Worm (Caenorhabditis elegans) whole organism, midembryonic: Measurements from ENCODE around the gene cpg-8.

Experiments used
- T22C8.4 ChIP-seq: fragments of 200-800 bp; sonication (Bioruptor generic); IDR thresholded peaks from 2 replicates; pipeline ENCODE4 v1.3.6; 2022; ENCODE audit warnings: missing genetic modification characterization, missing compliant biosample characterization
- cog-1 ChIP-seq: sonication (generic microtip); optimal IDR thresholded peaks from 2 replicates; lab custom pipeline; 2016; ENCODE audit warnings: missing genetic modification characterization, missing compliant biosample characterization
- flt-1 ChIP-seq: fragments of 200-800 bp; sonication (Bioruptor generic); IDR thresholded peaks from 2 replicates; pipeline ENCODE4 v1.3.6; 2022; ENCODE audit warnings: missing genetic modification characterization, missing compliant biosample characterization
- klf-2 ChIP-seq: fragments of 200-800 bp; sonication (Bioruptor generic); conservative IDR thresholded peaks from 2 replicates; pipeline ENCODE4 v1.3.6; 2022; ENCODE audit warnings: missing genetic modification reagents, missing genetic modification characterization, missing compliant biosample characterization
- med-1 ChIP-seq: sonication (generic microtip); optimal IDR thresholded peaks from 2 replicates; lab custom pipeline; 2017; ENCODE audit warnings: missing genetic modification characterization, mild to moderate bottlenecking, missing compliant biosample characterization, antibody characterized with exemption, missing genetic modification reagents; ENCODE audit not compliant: insufficient read depth
- ref-1 ChIP-seq: fragments of 200-800 bp; sonication (Bioruptor generic); conservative IDR thresholded peaks from 2 replicates; pipeline ENCODE4 v1.3.6; 2022; ENCODE audit warnings: missing genetic modification reagents, missing genetic modification characterization, missing compliant biosample characterization
- tab-1 ChIP-seq: fragments of 200-800 bp; sonication (Bioruptor generic); IDR thresholded peaks from 2 replicates; pipeline ENCODE4 v1.3.6; 2022; ENCODE audit warnings: missing genetic modification characterization, missing compliant biosample characterization
- ztf-23 ChIP-seq: fragments of 200-800 bp; sonication (Bioruptor generic); IDR thresholded peaks from 2 replicates; pipeline ENCODE4 v1.3.6; 2022; ENCODE audit warnings: missing genetic modification reagents, missing genetic modification characterization, missing compliant biosample characterization
- ztf-29 ChIP-seq: fragments of 200-800 bp; sonication (Bioruptor generic); IDR thresholded peaks from 2 replicates; pipeline ENCODE4 v1.3.6; 2022; ENCODE audit warnings: missing genetic modification reagents, missing genetic modification characterization, missing compliant biosample characterization

cpg-8 gene

DNA sequence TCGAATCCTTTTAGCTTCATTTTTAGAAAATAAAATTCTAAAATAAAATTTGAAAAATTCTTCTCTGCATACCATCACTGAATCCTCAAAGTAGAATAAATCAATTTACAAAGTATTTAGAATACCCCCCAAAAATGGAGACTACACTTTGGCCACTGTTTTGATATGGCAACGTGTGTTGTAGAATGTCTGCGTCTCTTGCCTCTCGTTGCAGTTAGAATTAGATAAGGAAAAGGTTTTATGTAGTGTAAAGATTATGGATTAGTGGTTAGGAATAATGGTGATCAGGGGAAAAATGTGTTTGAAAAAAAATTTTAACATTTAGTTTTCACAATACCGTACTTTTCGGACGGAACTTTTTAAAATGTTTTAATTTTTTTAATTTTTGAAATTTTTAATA is 27.7 kb upstream of the cpg-8 start, which contains the start of gene prx-6:
TSS of gene prx-6 (minus strand) at position 129 of the 400 bp plus-strand sequence.
- TF ChIP-seq med-1 (GFP tag; lab: Kevin White, UChicago) (no peak), T22C8.4 (GFP tag; lab: Robert Waterston, UW) (no peak), ref-1 (GFP tag; lab: Robert Waterston, UW) (no peak), flt-1 (GFP tag; lab: Robert Waterston, UW) (no peak), ztf-29 (no peak), ztf-23 (no peak), klf-2 (GFP tag; lab: Robert Waterston, UW) (no peak), cog-1 (tag; lab: Kevin White, UChicago) (no peak), tab-1 (no peak)

DNA sequence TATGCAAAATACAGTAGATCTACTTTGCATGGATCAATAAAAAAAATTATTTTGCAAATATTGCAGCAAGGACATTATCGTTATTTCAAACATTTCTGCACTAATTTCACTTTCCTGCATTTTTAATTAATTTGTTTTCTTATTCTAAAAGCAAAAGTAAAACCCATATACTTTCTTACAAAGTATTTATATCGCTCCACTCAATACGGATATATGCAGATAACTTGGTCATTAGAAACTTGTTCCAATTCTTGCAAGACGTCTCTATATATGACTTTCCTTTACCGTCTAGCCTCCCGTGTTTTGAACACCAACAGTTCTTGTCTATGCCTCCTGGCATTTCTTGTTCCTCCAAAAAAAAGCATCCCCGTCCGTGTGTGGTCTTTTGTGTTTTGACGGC is 18.2 kb upstream of the cpg-8 start, which contains the start of gene oac-24:
TSS of gene oac-24 (plus strand) at position 301 of the 400 bp plus-strand sequence.
- TF ChIP-seq tab-1 (no peak), flt-1 (GFP tag; lab: Robert Waterston, UW) (no peak), med-1 (GFP tag; lab: Kevin White, UChicago) (no peak), klf-2 (GFP tag; lab: Robert Waterston, UW) (no peak), ref-1 (GFP tag; lab: Robert Waterston, UW) (no peak), cog-1 (tag; lab: Kevin White, UChicago) (no peak), ztf-29 (no peak), T22C8.4 (GFP tag; lab: Robert Waterston, UW) (no peak), ztf-23 (no peak)

DNA sequence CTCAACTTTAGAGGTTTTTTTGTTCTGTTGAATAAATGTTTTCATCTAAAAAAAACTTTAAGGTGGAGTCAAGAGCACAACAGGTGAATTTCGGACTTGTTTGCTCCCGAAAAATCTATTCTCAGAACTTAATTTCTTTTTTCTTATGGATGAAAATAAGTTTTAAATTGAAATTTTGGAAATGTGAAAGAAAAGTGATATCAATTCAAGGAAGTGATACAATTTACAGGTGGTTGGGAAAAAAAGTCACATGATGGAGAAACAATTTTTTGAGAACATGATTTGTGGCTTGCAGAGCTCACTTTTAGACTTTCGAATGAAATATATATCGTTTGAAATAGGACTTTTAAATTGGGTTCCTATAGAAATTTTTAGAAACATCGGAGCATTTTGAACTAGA is 15.4 kb upstream of the cpg-8 start:
- no peak for TF ChIP-seq ztf-29

DNA sequence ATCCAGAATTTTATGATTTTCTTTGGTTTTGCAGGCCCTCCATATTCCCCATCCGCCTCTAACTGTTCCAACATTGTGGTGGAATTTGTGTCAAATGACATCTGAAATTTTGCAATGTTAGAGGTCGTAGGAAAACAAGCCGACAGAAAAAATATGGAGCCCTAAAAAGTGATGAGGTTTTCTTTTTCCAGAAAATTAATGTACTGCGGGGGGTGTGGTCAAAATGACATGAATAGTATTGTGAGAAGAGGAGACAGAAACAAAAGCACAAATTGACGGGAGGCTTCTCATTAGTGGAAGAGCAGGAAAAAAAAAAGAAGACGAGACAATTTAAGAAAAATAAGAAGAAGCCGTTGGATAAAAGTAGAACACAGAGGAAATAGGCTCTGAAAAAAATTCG is 8.0 kb upstream of the cpg-8 start, which contains the start of gene ZC266.1:
TSS of gene ZC266.1 (minus strand) at position 101 of the 400 bp plus-strand sequence.
- TF ChIP-seq flt-1 (GFP tag; lab: Robert Waterston, UW) = no peak
- TF ChIP-seq ref-1 (GFP tag; lab: Robert Waterston, UW) = no peak
- TF ChIP-seq ztf-29 = no peak
- TF ChIP-seq tab-1 = no peak
- TF ChIP-seq T22C8.4 (GFP tag; lab: Robert Waterston, UW) = no peak
- no peak for TF ChIP-seq ztf-23
- TF ChIP-seq cog-1 (tag; lab: Kevin White, UChicago) = no peak

ce11 chrV:4698675-4699074 is 6.4 kb upstream of the cpg-8 start:
- TF ChIP-seq tab-1 (no peak), ztf-29 (no peak), flt-1 (GFP tag; lab: Robert Waterston, UW) (no peak), med-1 (GFP tag; lab: Kevin White, UChicago) (no peak), klf-2 (GFP tag; lab: Robert Waterston, UW) (no peak), ztf-23 (no peak), T22C8.4 (GFP tag; lab: Robert Waterston, UW) (no peak), ref-1 (GFP tag; lab: Robert Waterston, UW) (no peak), cog-1 (tag; lab: Kevin White, UChicago) (no peak)

DNA sequence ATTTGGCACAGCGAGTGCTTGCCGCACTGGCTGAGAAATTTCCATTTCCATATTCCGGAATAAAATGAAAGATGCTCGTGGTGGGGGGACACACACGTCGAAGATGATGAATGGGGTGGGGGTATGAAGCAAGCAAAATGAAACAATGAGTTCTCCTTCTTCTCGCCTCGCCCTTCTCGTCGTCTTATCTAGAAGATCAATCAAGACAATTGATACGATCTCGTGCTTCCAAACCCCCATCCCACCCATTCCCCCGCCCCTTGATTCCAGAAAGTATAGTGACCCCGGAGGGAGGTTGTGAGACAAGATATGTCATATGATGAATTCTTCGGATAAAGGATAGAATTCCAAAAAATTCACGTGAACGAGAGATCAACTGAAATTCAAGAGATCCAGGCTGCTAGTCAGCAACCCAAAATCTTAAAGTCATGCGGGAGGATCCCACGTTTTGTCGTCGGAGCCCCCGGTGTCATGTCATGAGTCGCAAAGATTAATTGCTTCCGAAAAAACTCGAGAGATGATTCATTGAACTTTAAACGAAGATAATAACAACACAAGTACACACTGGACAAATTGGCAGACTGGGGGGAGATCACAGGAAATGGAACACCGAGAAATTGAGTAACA is 2.3 kb upstream of the cpg-8 start:
- TF ChIP-seq tab-1 (no peak), flt-1 (GFP tag; lab: Robert Waterston, UW) (no peak), T22C8.4 (GFP tag; lab: Robert Waterston, UW) (no peak), ztf-29 (no peak), cog-1 (tag; lab: Kevin White, UChicago) (no peak), klf-2 (GFP tag; lab: Robert Waterston, UW) (no peak), ref-1 (GFP tag; lab: Robert Waterston, UW) (no peak), ztf-23 (no peak), med-1 (GFP tag; lab: Kevin White, UChicago) (no peak)

DNA sequence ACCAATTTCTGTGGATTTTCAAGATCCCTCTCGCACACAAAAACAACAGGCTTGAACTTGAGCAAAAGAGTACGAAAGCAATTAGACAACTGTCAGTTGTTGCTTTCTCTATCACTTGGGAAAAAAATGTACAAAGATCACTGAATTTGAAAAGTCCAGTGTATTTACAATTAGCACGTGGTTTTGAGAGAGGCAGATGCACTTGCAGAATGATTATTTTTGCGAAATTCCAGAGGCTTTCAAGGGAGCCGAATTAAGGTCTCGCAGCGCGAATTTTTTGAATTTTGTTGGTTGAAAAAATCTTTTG is 1.0 kb upstream of the cpg-8 start:
- TF ChIP-seq ref-1 (GFP tag; lab: Robert Waterston, UW) = no peak
- no peak for TF ChIP-seq tab-1
- TF ChIP-seq med-1 (GFP tag; lab: Kevin White, UChicago) = no peak
- TF ChIP-seq ztf-29 = no peak
- no peak for TF ChIP-seq flt-1 (GFP tag; lab: Robert Waterston, UW)
- TF ChIP-seq ztf-23 = no peak
- TF ChIP-seq T22C8.4 (GFP tag; lab: Robert Waterston, UW) = no peak

DNA sequence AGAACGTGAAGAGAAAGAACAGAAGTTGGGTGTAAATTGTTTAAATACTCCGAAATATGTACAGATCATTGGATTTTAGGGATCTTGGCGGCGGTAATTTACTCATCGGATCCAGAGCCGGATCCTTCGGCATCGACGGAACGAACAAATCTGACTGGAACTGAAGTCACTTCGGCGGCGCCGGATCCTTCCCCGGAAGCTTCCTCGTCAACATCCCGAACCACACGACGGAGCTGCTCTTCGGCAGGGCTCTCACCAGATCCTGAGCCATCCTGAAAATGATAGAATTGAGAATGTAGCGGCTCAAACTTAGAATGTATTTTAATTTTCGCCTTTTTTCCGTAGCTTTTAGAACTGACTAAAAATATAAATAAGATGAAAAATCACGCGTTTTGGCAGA is 575 bp downstream of the cpg-8 start:
- TF ChIP-seq T22C8.4 (GFP tag; lab: Robert Waterston, UW) (no peak), klf-2 (GFP tag; lab: Robert Waterston, UW) (no peak), ref-1 (GFP tag; lab: Robert Waterston, UW) (no peak), flt-1 (GFP tag; lab: Robert Waterston, UW) (no peak), tab-1 (no peak), med-1 (GFP tag; lab: Kevin White, UChicago) (no peak), ztf-23 (no peak), cog-1 (tag; lab: Kevin White, UChicago) (no peak), ztf-29 (no peak)

DNA sequence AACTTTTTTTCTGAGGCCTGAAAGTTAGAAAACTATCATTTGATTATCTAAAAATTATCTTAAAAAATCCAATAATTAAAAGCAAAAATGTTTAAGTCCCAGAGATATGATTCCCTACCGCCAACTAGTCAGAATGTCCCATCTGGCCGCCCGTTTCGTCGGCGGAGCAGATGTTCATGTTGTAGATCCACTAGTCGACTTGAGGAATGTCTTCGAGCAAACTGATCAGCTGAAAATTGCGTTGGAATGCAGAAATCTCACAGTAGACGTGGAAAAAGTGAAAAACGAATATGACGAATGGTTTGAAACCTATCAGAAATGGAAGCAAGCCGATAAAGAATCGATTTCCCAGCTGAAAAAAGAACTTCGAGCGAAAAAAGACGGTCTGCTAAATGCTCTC is 3.0 kb downstream of the cpg-8 start, which contains the start of gene K03B4.1:
TSS of gene K03B4.1 (plus strand) at position 97 of the 400 bp plus-strand sequence.
- TF ChIP-seq ref-1 (GFP tag; lab: Robert Waterston, UW) (no peak), cog-1 (tag; lab: Kevin White, UChicago) (no peak), klf-2 (GFP tag; lab: Robert Waterston, UW) (no peak), flt-1 (GFP tag; lab: Robert Waterston, UW) (no peak), ztf-29 (no peak), ztf-23 (no peak), T22C8.4 (GFP tag; lab: Robert Waterston, UW) (no peak), tab-1 (no peak), med-1 (GFP tag; lab: Kevin White, UChicago) (no peak)

- TF ChIP-seq ref-1 (GFP tag; lab: Robert Waterston, UW) = no peak
- no peak for TF ChIP-seq T22C8.4 (GFP tag; lab: Robert Waterston, UW)
- TF ChIP-seq tab-1 = no peak
- no peak for TF ChIP-seq ztf-29
- no peak for TF ChIP-seq cog-1 (tag; lab: Kevin White, UChicago)
- TF ChIP-seq klf-2 (GFP tag; lab: Robert Waterston, UW) = no peak
- no peak for TF ChIP-seq med-1 (GFP tag; lab: Kevin White, UChicago)
- no peak for TF ChIP-seq ztf-23
- TF ChIP-seq flt-1 (GFP tag; lab: Robert Waterston, UW) = no peak
Measured at ce11 chrV:4687944-4688505, 4.2 kb downstream of the cpg-8 start, which contains the start of gene K03B4.2. K03B4.2 (plus strand) TSS chrV:4687994.
